Fruit fly (Drosophila melanogaster) whole organism, embryonic: ENCODE results near the gene Iyd.
A peak's percentile ranks its signal among the peaks of the same experiment; 100 is the strongest.

ENCODE experiments used
- Bdp1 ChIP-seq: fragments of 200-800 bp; sonication (Bioruptor generic); optimal IDR thresholded peaks from 3 replicates; lab custom pipeline; 2016; ENCODE audit warnings: missing biosample characterization, missing genetic modification characterization
- CG10147 ChIP-seq: fragments of 200-800 bp; sonication (Bioruptor generic); optimal IDR thresholded peaks from 2 replicates; lab custom pipeline; 2019; ENCODE audit warnings: missing biosample characterization, mild to moderate bottlenecking, missing genetic modification characterization, moderate library complexity
- CG1024 ChIP-seq: fragments of 200-800 bp; sonication (Bioruptor generic); IDR thresholded peaks from 2 replicates; pipeline ENCODE4 v1.3.6; 2022; ENCODE audit warnings: missing biosample characterization, missing genetic modification characterization
- CG10267 ChIP-seq: fragments of 200-800 bp; sonication (Bioruptor generic); optimal IDR thresholded peaks from 2 replicates; lab custom pipeline; 2018; ENCODE audit warnings: missing biosample characterization, mild to moderate bottlenecking, missing genetic modification characterization, moderate library complexity
- CG12236 ChIP-seq: fragments of 200-800 bp; sonication (Bioruptor generic); optimal IDR thresholded peaks from 2 replicates; lab custom pipeline; 2016; ENCODE audit warnings: missing biosample characterization, missing genetic modification characterization
- CG13296 ChIP-seq: fragments of 200-800 bp; sonication (Bioruptor generic); optimal IDR thresholded peaks from 3 replicates; lab custom pipeline; 2018; ENCODE audit warnings: missing biosample characterization, mild to moderate bottlenecking, missing genetic modification characterization
- CG14050 ChIP-seq: fragments of 200-800 bp; sonication (Bioruptor generic); IDR thresholded peaks from 3 replicates; pipeline ENCODE4 v1.3.6; 2022; ENCODE audit warnings: missing biosample characterization, missing genetic modification characterization
- CG14667 ChIP-seq: fragments of 200-800 bp; sonication (Bioruptor generic); IDR thresholded peaks from 2 replicates; pipeline ENCODE4 v1.3.6; 2022; ENCODE audit warnings: missing biosample characterization, missing genetic modification characterization
- CG14860 ChIP-seq: fragments of 200-800 bp; sonication (Bioruptor generic); IDR thresholded peaks from 3 replicates; pipeline ENCODE4 v1.3.6; 2022; ENCODE audit warnings: missing biosample characterization, missing genetic modification characterization; ENCODE audit not compliant: partially characterized antibody
- CG1603 ChIP-seq: fragments of 200-800 bp; sonication (Bioruptor generic); optimal IDR thresholded peaks from 2 replicates; lab custom pipeline; 2019; ENCODE audit warnings: missing biosample characterization, mild to moderate bottlenecking, missing genetic modification characterization, moderate library complexity
- CG1647 ChIP-seq: fragments of 200-800 bp; sonication (Bioruptor generic); optimal IDR thresholded peaks from 3 replicates; lab custom pipeline; 2016; ENCODE audit warnings: missing biosample characterization, missing genetic modification characterization
- CG16813 ChIP-seq: fragments of 200-800 bp; sonication (Bioruptor generic); IDR thresholded peaks from 3 replicates; pipeline ENCODE4 v1.3.6; 2022; ENCODE audit warnings: missing biosample characterization, missing genetic modification characterization; ENCODE audit not compliant: partially characterized antibody
- CG2202 ChIP-seq: fragments of 200-800 bp; sonication (Bioruptor generic); optimal IDR thresholded peaks from 2 replicates; lab custom pipeline; 2018; ENCODE audit warnings: missing biosample characterization, mild to moderate bottlenecking, missing genetic modification characterization
- CG31388 ChIP-seq: fragments of 200-800 bp; sonication (Bioruptor generic); optimal IDR thresholded peaks from 2 replicates; lab custom pipeline; 2016; ENCODE audit warnings: missing biosample characterization, missing genetic modification characterization
- CG34376 ChIP-seq: fragments of 200-800 bp; sonication (Bioruptor generic); optimal IDR thresholded peaks from 2 replicates; lab custom pipeline; 2018; ENCODE audit warnings: missing biosample characterization, mild to moderate bottlenecking, missing genetic modification characterization
- CG4424 ChIP-seq: fragments of 200-800 bp; sonication (Bioruptor generic); optimal IDR thresholded peaks from 3 replicates; lab custom pipeline; 2016; ENCODE audit warnings: missing biosample characterization, missing genetic modification characterization
- CG6254 ChIP-seq: fragments of 200-800 bp; sonication (Bioruptor generic); optimal IDR thresholded peaks from 3 replicates; lab custom pipeline; 2017; ENCODE audit warnings: mild to moderate bottlenecking, missing biosample characterization, missing genetic modification reagents, missing genetic modification characterization
- CG6654 ChIP-seq: fragments of 200-800 bp; sonication (Bioruptor generic); optimal IDR thresholded peaks from 2 replicates; lab custom pipeline; 2017; ENCODE audit warnings: missing biosample characterization, mild to moderate bottlenecking, missing genetic modification characterization
- CG6683 ChIP-seq: fragments of 200-800 bp; sonication (Bioruptor generic); optimal IDR thresholded peaks from 2 replicates; lab custom pipeline; 2017; ENCODE audit warnings: missing biosample characterization, mild to moderate bottlenecking, missing genetic modification characterization, missing genetic modification reagents
- CG6854 ChIP-seq: fragments of 200-800 bp; sonication (Bioruptor generic); optimal IDR thresholded peaks from 3 replicates; lab custom pipeline; 2017; ENCODE audit warnings: missing biosample characterization, mild to moderate bottlenecking, missing genetic modification characterization
- CG7357 ChIP-seq: fragments of 200-800 bp; sonication (Bioruptor generic); IDR thresholded peaks from 3 replicates; pipeline ENCODE4 v1.3.6; 2022; ENCODE audit warnings: missing biosample characterization, missing genetic modification characterization
- CG7839 ChIP-seq: fragments of 200-800 bp; sonication (Bioruptor generic); optimal IDR thresholded peaks from 3 replicates; lab custom pipeline; 2018; ENCODE audit warnings: missing biosample characterization, mild to moderate bottlenecking, missing genetic modification characterization, moderate library complexity
- CG8281 ChIP-seq: fragments of 200-800 bp; sonication (Bioruptor generic); optimal IDR thresholded peaks from 2 replicates; lab custom pipeline; 2018; ENCODE audit warnings: missing biosample characterization, mild to moderate bottlenecking, missing genetic modification characterization, moderate library complexity
- HmgD ChIP-seq: fragments of 200-800 bp; sonication (Bioruptor generic); optimal IDR thresholded peaks from 3 replicates; lab custom pipeline; 2016; ENCODE audit warnings: missing biosample characterization, missing genetic modification characterization
- Hmx ChIP-seq: fragments of 200-800 bp; sonication (Bioruptor generic); optimal IDR thresholded peaks from 2 replicates; lab custom pipeline; 2016; ENCODE audit warnings: missing biosample characterization, missing genetic modification characterization
- Hr3 ChIP-seq: fragments of 200-800 bp; sonication (Bioruptor generic); optimal IDR thresholded peaks from 3 replicates; lab custom pipeline; 2016; ENCODE audit warnings: missing biosample characterization, missing genetic modification characterization
- Hr39 ChIP-seq: fragments of >200 bp; optimal IDR thresholded peaks from 2 replicates; lab custom pipeline; 2017
- Hr51 ChIP-seq, 2 experiments: fragments of 200-800 bp; sonication (Bioruptor generic); optimal IDR thresholded peaks; 2 replicates in 1 of 2; 3 replicates in 1 of 2; lab custom pipeline; 2016 to 2018; ENCODE audit warnings: missing biosample characterization in 2 of 2, missing genetic modification characterization in 2 of 2, mild to moderate bottlenecking in 1 of 2, moderate library complexity in 1 of 2
- Lpt ChIP-seq: fragments of >200 bp; optimal IDR thresholded peaks from 2 replicates; lab custom pipeline; 2018; ENCODE audit warnings: missing biosample characterization, missing genetic modification characterization
- Meics ChIP-seq: fragments of 200-800 bp; sonication (Bioruptor generic); optimal IDR thresholded peaks from 2 replicates; lab custom pipeline; 2017; ENCODE audit warnings: missing biosample characterization, mild to moderate bottlenecking, missing genetic modification characterization
- Sin3A ChIP-seq: fragments of >200 bp; optimal IDR thresholded peaks from 2 replicates; lab custom pipeline; 2018
- Sox100B ChIP-seq: fragments of 200-800 bp; sonication (Bioruptor generic); optimal IDR thresholded peaks from 3 replicates; lab custom pipeline; 2018; ENCODE audit warnings: missing biosample characterization, mild to moderate bottlenecking, missing genetic modification characterization
- Trl ChIP-seq, 3 experiments: fragments of >200 bp in 2 of 3; fragments of 200-800 bp in 1 of 3; sonication (Bioruptor generic) in 1 of 3; optimal IDR thresholded peaks; 2 replicates in 1 of 3; 3 replicates in 2 of 3; lab custom pipeline; 2016 to 2017; ENCODE audit warnings: missing biosample characterization in 1 of 3, missing genetic modification characterization in 1 of 3
- ab ChIP-seq: fragments of 200-800 bp; sonication (Bioruptor generic); optimal IDR thresholded peaks from 2 replicates; lab custom pipeline; 2016; ENCODE audit warnings: missing biosample characterization, missing genetic modification characterization
- bsh ChIP-seq, 2 experiments: fragments of 200-800 bp; sonication (Bioruptor generic); optimal IDR thresholded peaks; 2 replicates each; lab custom pipeline; 2017 to 2018; ENCODE audit warnings: mild to moderate bottlenecking in 2 of 2, missing biosample characterization in 2 of 2, missing genetic modification characterization in 2 of 2, moderate library complexity in 1 of 2
- chn ChIP-seq: fragments of 200-800 bp; sonication (Bioruptor generic); optimal IDR thresholded peaks from 2 replicates; lab custom pipeline; 2016; ENCODE audit warnings: missing biosample characterization, missing genetic modification characterization
- dm ChIP-seq: fragments of 200-800 bp; sonication (Bioruptor generic); optimal IDR thresholded peaks from 3 replicates; lab custom pipeline; 2016; ENCODE audit warnings: missing biosample characterization, missing genetic modification characterization
- dmrt11E ChIP-seq: fragments of 200-800 bp; sonication (Bioruptor generic); optimal IDR thresholded peaks from 3 replicates; lab custom pipeline; 2018; ENCODE audit warnings: missing biosample characterization, mild to moderate bottlenecking, missing genetic modification characterization, moderate library complexity
- ems ChIP-seq: fragments of 200-800 bp; sonication (Bioruptor generic); optimal IDR thresholded peaks from 3 replicates; lab custom pipeline; 2016; ENCODE audit warnings: missing biosample characterization, missing genetic modification characterization
- fd96Cb ChIP-seq: fragments of 200-800 bp; sonication (Bioruptor generic); optimal IDR thresholded peaks from 2 replicates; lab custom pipeline; 2018; ENCODE audit warnings: missing biosample characterization, mild to moderate bottlenecking, missing genetic modification characterization, moderate library complexity
- gem ChIP-seq: fragments of 200-800 bp; sonication (Bioruptor generic); optimal IDR thresholded peaks from 2 replicates; lab custom pipeline; 2019; ENCODE audit warnings: missing biosample characterization, mild to moderate bottlenecking, missing genetic modification characterization, moderate library complexity
- jing ChIP-seq: fragments of 200-800 bp; sonication (Bioruptor generic); optimal IDR thresholded peaks from 2 replicates; lab custom pipeline; 2018; ENCODE audit warnings: missing biosample characterization, mild to moderate bottlenecking, missing genetic modification characterization
- nau ChIP-seq: fragments of 200-800 bp; sonication (Bioruptor generic); optimal IDR thresholded peaks from 3 replicates; lab custom pipeline; 2017; ENCODE audit warnings: missing biosample characterization, mild to moderate bottlenecking, missing genetic modification characterization, missing genetic modification reagents
- nmo ChIP-seq: fragments of 200-800 bp; sonication (Bioruptor generic); optimal IDR thresholded peaks from 2 replicates; lab custom pipeline; 2018; ENCODE audit warnings: missing biosample characterization, mild to moderate bottlenecking, missing genetic modification characterization, moderate library complexity
- otp ChIP-seq: fragments of 200-800 bp; sonication (Bioruptor generic); IDR thresholded peaks from 3 replicates; pipeline ENCODE4, ENCODE4 v1.3.6; 2022; ENCODE audit warnings: missing biosample characterization, missing genetic modification characterization
- seq ChIP-seq: fragments of 200-800 bp; sonication (Bioruptor generic); IDR thresholded peaks from 2 replicates; pipeline ENCODE4 v1.3.6; 2022; ENCODE audit warnings: missing biosample characterization, missing genetic modification characterization
- sim ChIP-seq: fragments of 200-800 bp; sonication (Bioruptor generic); IDR thresholded peaks from 2 replicates; pipeline ENCODE4 v1.3.6; 2022; ENCODE audit warnings: missing biosample characterization, missing genetic modification characterization
- tll ChIP-seq, 2 experiments: fragments of 200-800 bp in 1 of 2; fragments of >200 bp in 1 of 2; sonication (Bioruptor generic) in 1 of 2; optimal IDR thresholded peaks; 2 replicates each; lab custom pipeline; 2017 to 2019; ENCODE audit warnings: missing biosample characterization in 2 of 2, missing genetic modification characterization in 2 of 2, mild to moderate bottlenecking in 1 of 2, moderate library complexity in 1 of 2
- ttk ChIP-seq: fragments of 200-800 bp; sonication (Bioruptor generic); IDR thresholded peaks from 2 replicates; pipeline ENCODE4 v2.1.2; 2022; ENCODE audit warnings: missing biosample characterization, missing genetic modification characterization
- vvl ChIP-seq: fragments of 200-800 bp; sonication (Bioruptor generic); IDR thresholded peaks from 2 replicates; pipeline ENCODE4 v1.3.6; 2022; ENCODE audit warnings: missing biosample characterization, missing genetic modification characterization
- wdn ChIP-seq: fragments of 200-800 bp; sonication (Bioruptor generic); IDR thresholded peaks from 2 replicates; pipeline ENCODE4 v1.3.6; 2022; ENCODE audit warnings: missing biosample characterization, missing genetic modification characterization

Iyd gene

dm6 chr3L:11119901-11120418, 23.9 kb upstream of the Iyd start (continued):
- TF ChIP-seq Hr3 (GFP tag; lab: Kevin White, UChicago) (no peak), CG4424 (GFP tag; lab: Kevin White, UChicago) (no peak), CG10147 (GFP tag; lab: Kevin White, UChicago) (peak; percentile 56), Lpt (no peak), chn (GFP tag; lab: Kevin White, UChicago) (no peak), dmrt11E (tag; lab: Kevin White, UChicago) (peak; percentile 1), Bdp1 (GFP tag; lab: Kevin White, UChicago) (no peak), CG10267 (tag; lab: Kevin White, UChicago) (no peak), wdn (GFP tag; lab: Robert Waterston, UW) (no peak), CG7357 (no peak), HmgD (GFP tag; lab: Kevin White, UChicago) (no peak), Hr39 (lab: Kevin White, UChicago) (no peak), nau (GFP tag; lab: Kevin White, UChicago) (peak; percentile 36), CG1647 (GFP tag; lab: Kevin White, UChicago) (no peak), CG14860 (GFP tag; lab: Robert Waterston, UW) (no peak), CG1603 (peak; percentile 41), jing (GFP tag; lab: Kevin White, UChicago) (no peak), seq (GFP tag; lab: Robert Waterston, UW) (no peak), bsh (GFP tag; optimal IDR thresholded peaks at IDR 0.05; lab: Kevin White, UChicago) (no peak), sim (no peak), CG6254 (GFP tag; lab: Kevin White, UChicago) (peak; percentile 16), CG16813 (GFP tag; lab: Robert Waterston, UW) (no peak), CG6683 (peak; percentile 64), CG6654 (no peak), CG8281 (tag; lab: Kevin White, UChicago) (peak; percentile 1), CG7839 (no peak), CG14667 (GFP tag; lab: Robert Waterston, UW) (no peak), CG2202 (tag; lab: Kevin White, UChicago) (peak; percentile 25), Trl (optimal IDR thresholded peaks at IDR 0.05; lab: Kevin White, UChicago) (peak in 1 of 2 experiments; percentile 68), Trl (GFP tag; optimal IDR thresholded peaks at IDR 0.05; lab: Kevin White, UChicago) (no peak), ems (GFP tag; lab: Kevin White, UChicago) (no peak), ttk (GFP tag; lab: Robert Waterston, UW) (no peak), gem (tag; lab: Kevin White, UChicago) (no peak), CG34376 (peak; percentile 78), dm (no peak), ab (GFP tag; lab: Kevin White, UChicago) (no peak), Hr51 (GFP tag; optimal IDR thresholded peaks at IDR 0.05; lab: Kevin White, UChicago) (peak in 1 of 2 experiments; percentile 29), CG12236 (GFP tag; lab: Kevin White, UChicago) (no peak), otp (GFP tag; lab: Robert Waterston, UW) (no peak), tll (GFP tag; optimal IDR thresholded peaks at IDR 0.05; lab: Kevin White, UChicago) (peak in 1 of 2 experiments; percentile 44), vvl (GFP tag; lab: Robert Waterston, UW) (no peak), CG31388 (GFP tag; lab: Kevin White, UChicago) (no peak), Meics (GFP tag; lab: Kevin White, UChicago) (peak; percentile 50), CG13296 (GFP tag; lab: Kevin White, UChicago) (peak; percentile 64), Sox100B (GFP tag; lab: Kevin White, UChicago) (peak; percentile 10), fd96Cb (tag; lab: Kevin White, UChicago) (no peak), CG1024 (no peak; the same call in 1 of the 2 replicates), CG14050 (no peak), nmo (GFP tag; lab: Kevin White, UChicago) (peak; percentile 14), CG6854 (GFP tag; lab: Kevin White, UChicago) (peak; percentile 47), Sin3A (no peak), Hmx (GFP tag; lab: Kevin White, UChicago) (no peak)
